Worm (Caenorhabditis elegans): ENCODE measurements around the gene aqp-6.

DNA sequence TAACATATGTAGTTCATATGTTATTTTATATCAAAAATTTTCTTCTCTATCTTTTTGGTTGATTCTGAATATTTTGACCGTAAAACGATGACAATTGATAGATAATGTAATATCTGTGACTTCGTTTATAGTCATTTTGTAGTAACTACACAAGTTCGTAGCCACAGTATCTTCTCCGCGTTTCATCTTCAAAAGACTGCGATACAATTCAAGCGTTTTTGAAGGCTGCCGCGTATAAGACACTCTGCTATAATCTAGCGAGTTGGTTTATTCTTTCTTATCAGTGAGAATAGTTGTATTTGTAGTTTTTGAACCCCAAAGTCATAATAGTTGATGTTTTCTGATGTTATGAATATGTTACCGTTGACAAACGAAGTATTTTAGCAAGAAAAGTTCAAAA is 8.7 kb downstream of the aqp-6 start, which contains the start of gene ugt-34:
- no peak for TF ChIP-seq hmbx-1 (tag; optimal IDR thresholded peaks at IDR 0.05)
- TF ChIP-seq ama-1 (optimal IDR thresholded peaks at IDR 0.05): no peak
- no peak for TF ChIP-seq hnd-1 (tag; optimal IDR thresholded peaks at IDR 0.05)
- no peak for TF ChIP-seq flt-1 (GFP tag; IDR thresholded peaks at IDR 0.05)
- TF ChIP-seq hmg-4 (GFP tag; optimal IDR thresholded peaks at IDR 0.05): no peak
- no peak for TF ChIP-seq B0310.2 (tag; optimal IDR thresholded peaks at IDR 0.05)
- TF ChIP-seq ets-7 (tag; optimal IDR thresholded peaks at IDR 0.05): no peak
- TF ChIP-seq aly-1 (tag; optimal IDR thresholded peaks at IDR 0.05): no peak
- no peak for TF ChIP-seq pes-1 (GFP tag; IDR thresholded peaks at IDR 0.05)

Data from whole organism, early embryonic.